Worm (Caenorhabditis elegans): ENCODE results near the gene T25D1.2.

- TF ChIP-seq ceh-16 (tag; optimal IDR thresholded peaks at IDR 0.05) = no peak
- TF ChIP-seq R02D3.7 (tag; optimal IDR thresholded peaks at IDR 0.05) = no peak
- TF ChIP-seq nhr-12 (tag; optimal IDR thresholded peaks at IDR 0.05) = no peak
- TF ChIP-seq alr-1 (tag; optimal IDR thresholded peaks at IDR 0.05) = no peak
- no peak for TF ChIP-seq nhr-25 (tag; optimal IDR thresholded peaks at IDR 0.05)
- TF ChIP-seq nhr-11 (tag; optimal IDR thresholded peaks at IDR 0.05) = no peak
- TF ChIP-seq elt-3 (tag; optimal IDR thresholded peaks at IDR 0.05) = no peak
- no peak for TF ChIP-seq lin-11 (tag; optimal IDR thresholded peaks at IDR 0.05)
- TF ChIP-seq ztf-4 (tag; optimal IDR thresholded peaks at IDR 0.05) = no peak
- TF ChIP-seq sma-3 (GFP tag; optimal IDR thresholded peaks at IDR 0.05) = no peak
These were observed 8.9 kb downstream of the T25D1.2 start for ce11 chrX:16524310-16524709.
